Worm (Caenorhabditis elegans) whole organism, young adult: ENCODE results near the gene K12H6.2.

Experiments
- F57C9.4 ChIP-seq: sonication (generic microtip); optimal IDR thresholded peaks from 2 replicates; lab custom pipeline; 2017; ENCODE audit warnings: mild to moderate bottlenecking, missing genetic modification characterization, missing compliant biosample characterization
- nhr-179 ChIP-seq: sonication (generic microtip); optimal IDR thresholded peaks from 2 replicates; lab custom pipeline; 2016; ENCODE audit warnings: mild to moderate bottlenecking, missing genetic modification characterization, missing compliant biosample characterization
- unc-130 ChIP-seq: sonication (generic microtip); optimal IDR thresholded peaks from 2 replicates; lab custom pipeline; 2016; ENCODE audit warnings: missing genetic modification reagents, missing genetic modification characterization, missing compliant biosample characterization

ce11 chrII:2802804-2803586 lies 12.3 kb downstream of the K12H6.2 start:
- TF ChIP-seq F57C9.4 (tag; lab: Kevin White, UChicago) (no peak), nhr-179 (tag; lab: Kevin White, UChicago) (no peak), unc-130 (no peak)
